Worm (Caenorhabditis elegans): ENCODE measurements around the gene grl-28.

- TF ChIP-seq athp-1 (tag; optimal IDR thresholded peaks at IDR 0.05) (no peak), akir-1 (GFP tag; optimal IDR thresholded peaks at IDR 0.05) (no peak), sea-2 (GFP tag; IDR thresholded peaks at IDR 0.05) (no peak)
These were observed 28.1 kb upstream of the grl-28 start for ce11 chrV:3579795-3580194.

Data from whole organism, young adult.